Worm (Caenorhabditis elegans): ENCODE results near the gene C06A8.6.

The C06A8.6 gene

DNA sequence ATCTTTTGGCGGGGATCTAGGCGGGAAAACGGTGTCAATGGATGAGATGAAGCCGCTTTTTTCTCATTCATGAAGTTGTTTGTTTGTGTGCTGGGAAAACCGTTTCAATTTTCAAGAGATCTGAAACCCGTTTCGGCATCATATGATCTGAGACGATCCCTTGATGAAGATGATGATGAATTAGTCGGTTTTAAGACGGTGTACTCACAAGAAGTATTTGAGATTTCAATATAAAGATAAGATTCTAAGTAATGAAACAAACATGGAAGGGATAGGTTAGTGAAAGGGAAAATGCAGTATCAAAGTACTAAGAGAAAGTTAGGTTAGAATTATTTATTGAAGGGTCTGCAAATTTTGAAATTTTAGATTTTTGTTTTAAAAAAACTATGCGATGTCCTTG, 35.9 kb downstream of the C06A8.6 start:
- TF ChIP-seq unc-62 (GFP tag; optimal IDR thresholded peaks at IDR 0.05): no peak
- TF ChIP-seq blmp-1 (tag; optimal IDR thresholded peaks at IDR 0.05): no peak
- no peak for TF ChIP-seq unc-39 (tag; optimal IDR thresholded peaks at IDR 0.05)
- no peak for TF ChIP-seq ceh-39 (tag; optimal IDR thresholded peaks at IDR 0.05)
- no peak for TF ChIP-seq nhr-28 (tag; optimal IDR thresholded peaks at IDR 0.05)
- TF ChIP-seq lsy-2 (tag; optimal IDR thresholded peaks at IDR 0.05): no peak

- TF ChIP-seq unc-120 (tag; optimal IDR thresholded peaks at IDR 0.05; ENCODE audit: poor library complexity, severe bottlenecking) (peak; percentile 20), zip-8 (tag; optimal IDR thresholded peaks at IDR 0.05) (no peak)
These were observed 36.7 kb downstream of the C06A8.6 start for ce11 chrII:7808950-7809349.

DNA sequence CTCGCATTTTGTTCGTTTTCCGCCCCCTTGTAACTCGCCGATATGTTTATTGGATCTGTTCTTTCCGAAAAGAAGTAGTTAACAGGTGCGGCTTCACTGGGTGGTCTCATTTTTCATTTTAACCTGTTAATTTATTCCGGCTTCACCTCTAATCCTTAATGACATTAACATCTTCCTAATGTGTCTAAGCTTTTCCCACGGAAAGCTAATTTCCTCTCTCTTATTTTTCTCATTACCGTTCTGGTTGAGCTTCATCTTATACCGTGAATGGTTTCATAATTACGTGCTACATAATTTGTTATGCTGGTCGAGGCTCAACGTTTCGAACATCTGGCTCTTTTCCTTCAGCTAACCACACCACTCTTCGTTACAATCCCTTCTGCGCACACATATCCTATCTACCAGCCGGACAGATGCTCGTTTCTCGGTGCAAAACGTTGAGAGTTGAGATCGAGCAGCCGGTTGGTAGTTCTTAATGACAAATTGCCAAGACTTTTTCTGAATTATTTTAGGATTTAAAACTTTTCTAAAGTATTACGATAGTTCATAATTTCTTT, 37.1 kb downstream of the C06A8.6 start:
- peak; percentile 90 for TF ChIP-seq ces-1 (GFP tag; optimal IDR thresholded peaks at IDR 0.05)
- TF ChIP-seq ztf-11 (tag; optimal IDR thresholded peaks at IDR 0.05): peak; percentile 62
- peak; percentile 64 for TF ChIP-seq cnd-1 (tag; optimal IDR thresholded peaks at IDR 0.05)
- TF ChIP-seq zip-8 (tag; optimal IDR thresholded peaks at IDR 0.05): no peak
- TF ChIP-seq snpc-4 (tag; optimal IDR thresholded peaks at IDR 0.05): no peak
- TF ChIP-seq mab-5 (tag; optimal IDR thresholded peaks at IDR 0.05): no peak
- TF ChIP-seq hlh-1 (tag; optimal IDR thresholded peaks at IDR 0.05): peak; percentile 66
- no peak for TF ChIP-seq lin-13 (tag; optimal IDR thresholded peaks at IDR 0.05)
- no peak for TF ChIP-seq flh-1 (GFP tag; optimal IDR thresholded peaks at IDR 0.05)
- no peak for TF ChIP-seq unc-120 (tag; optimal IDR thresholded peaks at IDR 0.05; ENCODE audit: poor library complexity, severe bottlenecking)
- TF ChIP-seq ceh-43 (GFP tag; optimal IDR thresholded peaks at IDR 0.05): peak; percentile 6
- TF ChIP-seq lin-32 (GFP tag; optimal IDR thresholded peaks at IDR 0.05): peak; percentile 81
- TF ChIP-seq lsy-2 (tag; optimal IDR thresholded peaks at IDR 0.05): no peak
- peak; percentile 68 for TF ChIP-seq mls-2 (tag; optimal IDR thresholded peaks at IDR 0.05)

DNA sequence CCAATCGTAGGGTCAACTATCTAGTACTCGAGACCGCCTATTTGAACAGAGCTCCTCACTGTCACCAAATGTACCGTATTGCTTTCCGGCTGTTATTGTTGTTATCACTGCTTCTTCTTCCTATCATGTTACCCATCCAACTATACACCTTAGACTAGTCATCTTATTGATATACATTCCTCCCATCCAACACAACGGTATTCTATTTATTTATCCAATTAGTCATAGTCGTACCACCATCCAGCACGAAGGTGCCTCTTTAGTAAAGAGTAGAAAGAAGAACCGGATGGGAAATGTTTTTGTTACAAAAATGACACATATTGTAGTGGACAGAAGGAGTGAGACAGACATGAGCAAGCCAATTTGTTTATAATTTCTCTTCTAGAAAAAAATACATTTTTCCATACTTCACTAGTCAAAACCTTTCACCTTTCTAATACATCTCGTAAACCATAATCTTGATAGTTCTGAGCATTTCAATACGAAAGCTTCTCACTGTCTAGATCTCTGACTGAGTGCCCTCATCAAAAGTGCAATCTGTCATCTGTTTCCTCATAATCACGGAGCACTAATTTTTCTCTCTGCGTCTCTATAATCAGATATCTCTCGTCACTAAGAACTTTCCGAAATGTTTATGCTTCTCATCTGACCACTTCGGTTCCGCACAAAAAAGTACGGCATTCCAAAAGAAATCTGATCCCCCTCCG, 38.0 kb downstream of the C06A8.6 start:
- TF ChIP-seq sptf-1 (tag; optimal IDR thresholded peaks at IDR 0.05) (no peak), ztf-11 (tag; optimal IDR thresholded peaks at IDR 0.05) (peak; percentile 7), tbx-8 (GFP tag; optimal IDR thresholded peaks at IDR 0.05) (no peak), ces-1 (GFP tag; optimal IDR thresholded peaks at IDR 0.05) (peak; percentile 7), lsy-2 (tag; optimal IDR thresholded peaks at IDR 0.05) (peak; percentile 29), pha-4 (tag; optimal IDR thresholded peaks at IDR 0.05) (peak; percentile 35), elt-3 (tag; optimal IDR thresholded peaks at IDR 0.05) (no peak)

DNA sequence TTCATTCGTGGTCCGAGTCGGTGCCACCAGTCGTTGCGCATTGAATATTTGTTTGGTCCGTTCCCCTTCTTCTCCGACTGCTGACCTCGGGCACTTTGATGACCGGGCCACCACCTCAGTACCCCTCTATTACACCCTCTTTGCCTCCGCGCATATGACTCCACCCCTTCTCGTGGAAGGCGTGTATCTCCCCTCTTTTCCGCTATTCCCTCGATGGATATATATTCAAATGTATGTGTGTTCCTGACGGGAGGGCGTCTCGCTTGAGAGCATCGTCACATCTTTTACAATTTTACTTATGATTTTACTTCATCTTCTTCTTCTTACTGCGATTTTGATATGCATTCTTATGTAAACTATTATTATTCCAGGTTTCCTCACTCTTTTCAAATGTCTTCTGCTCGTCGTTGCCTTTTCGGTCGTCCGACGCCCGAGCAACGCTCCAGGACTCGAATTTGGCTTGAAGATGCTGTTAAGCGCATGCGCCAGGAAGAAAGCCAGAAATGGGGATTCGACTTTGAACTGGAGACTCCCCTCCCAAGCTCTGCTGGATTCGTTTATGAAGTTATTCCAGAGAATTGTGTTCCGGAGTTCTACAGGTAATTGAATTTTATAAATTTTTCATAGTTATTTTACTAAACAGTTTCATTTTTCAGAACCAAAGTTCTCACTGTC, 38.7 kb downstream of the C06A8.6 start, which contains the start of gene cki-1:
Gene cki-1 (plus strand): TSS at position 372 of the 675 bp plus-strand sequence.
- TF ChIP-seq unc-62 (GFP tag; optimal IDR thresholded peaks at IDR 0.05) (no peak), M03D4.4 (tag; optimal IDR thresholded peaks at IDR 0.05) (peak; percentile 55), lin-13 (tag; optimal IDR thresholded peaks at IDR 0.05) (peak; percentile 8), unc-120 (tag; optimal IDR thresholded peaks at IDR 0.05; ENCODE audit: poor library complexity, severe bottlenecking) (peak; percentile 49), pha-4 (tag; optimal IDR thresholded peaks at IDR 0.05) (peak; percentile 25), ceh-83 (GFP tag; optimal IDR thresholded peaks at IDR 0.05) (no peak), drap-1 (GFP tag; optimal IDR thresholded peaks at IDR 0.05) (peak; percentile 29), elt-1 (tag; optimal IDR thresholded peaks at IDR 0.05; ENCODE audit: borderline replicate concordance, insufficient read depth) (peak; percentile 23), sptf-1 (tag; optimal IDR thresholded peaks at IDR 0.05) (peak; percentile 77), ceh-43 (GFP tag; optimal IDR thresholded peaks at IDR 0.05) (peak; percentile 15), ham-2 (GFP tag; optimal IDR thresholded peaks at IDR 0.05) (peak; percentile 3), mls-2 (tag; optimal IDR thresholded peaks at IDR 0.05) (peak; percentile 42), nhr-2 (tag; optimal IDR thresholded peaks at IDR 0.05) (peak; percentile 98), lsy-2 (tag; optimal IDR thresholded peaks at IDR 0.05) (no peak), ztf-11 (tag; optimal IDR thresholded peaks at IDR 0.05) (peak; percentile 57), nhr-12 (tag; optimal IDR thresholded peaks at IDR 0.05) (no peak), hlh-1 (tag; optimal IDR thresholded peaks at IDR 0.05) (peak; percentile 54)
